Worm (Caenorhabditis elegans): ENCODE measurements around the gene W02F12.2.

- TF ChIP-seq hlh-4 (tag; optimal IDR thresholded peaks at IDR 0.05) (no peak), tbx-2 (tag; optimal IDR thresholded peaks at IDR 0.05) (no peak), aly-2 (tag; optimal IDR thresholded peaks at IDR 0.05) (no peak), lin-13 (GFP tag; optimal IDR thresholded peaks at IDR 0.05) (no peak), ztf-4 (tag; optimal IDR thresholded peaks at IDR 0.05) (no peak), ama-1 (optimal IDR thresholded peaks at IDR 0.05) (no peak), pag-3 (tag; optimal IDR thresholded peaks at IDR 0.05; ENCODE audit: borderline replicate concordance, insufficient read depth) (no peak), aha-1 (tag; optimal IDR thresholded peaks at IDR 0.05) (no peak)
These were observed 38.7 kb upstream of the W02F12.2 start for ce11 chrV:6736108-6736507.

Measured in whole organism, L1 larva.